Worm (Caenorhabditis elegans): Measurements from ENCODE around the gene clc-29.

DNA sequence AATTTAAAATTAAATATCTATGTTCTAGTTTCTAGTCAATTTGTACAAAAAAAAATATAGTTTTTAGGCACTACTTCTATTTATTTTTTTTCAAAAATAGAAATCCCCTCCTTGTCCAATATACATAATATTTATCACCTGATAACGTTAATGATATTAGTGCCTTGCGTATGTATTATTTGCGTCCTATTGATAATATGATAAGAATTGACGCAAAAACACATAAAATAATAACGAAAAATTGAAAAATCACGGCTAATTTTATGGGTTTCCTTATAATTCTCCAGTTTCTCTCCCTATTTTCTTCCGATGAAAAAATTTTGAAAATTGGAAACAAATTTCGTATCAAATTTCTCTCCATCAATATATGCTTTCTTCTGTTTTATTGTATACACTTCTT is 48.0 kb downstream of the clc-29 start:
- TF ChIP-seq dao-5 (tag; optimal IDR thresholded peaks at IDR 0.05) (no peak), him-1 (tag; optimal IDR thresholded peaks at IDR 0.05) (no peak)

Measured in whole organism, L4/young adult.